Fruit fly (Drosophila melanogaster): Measurements from ENCODE around the gene CG31917.

The CG31917 gene

DNA sequence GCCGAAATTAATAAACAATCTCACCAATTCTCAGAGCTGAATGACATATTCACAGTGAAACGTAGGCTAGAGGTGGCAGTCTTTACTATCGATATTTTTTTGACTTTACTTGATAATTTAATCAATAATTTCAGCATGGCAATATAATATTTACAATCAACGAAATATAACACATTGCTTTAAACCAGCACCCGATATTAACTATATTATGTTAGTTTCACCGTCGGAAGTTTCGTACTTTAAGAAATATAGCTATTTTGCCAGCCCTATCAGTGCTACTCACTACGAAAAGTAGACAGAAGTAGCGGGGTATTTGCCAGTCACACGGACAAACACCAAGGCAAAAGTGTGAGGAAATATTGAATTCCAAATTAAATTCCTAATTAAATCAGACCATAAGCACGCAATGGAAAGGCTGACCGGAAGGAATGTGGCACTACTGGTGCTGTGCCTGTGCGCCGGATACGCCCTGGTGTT lies at the start of gene CG31917, which contains the start of the genes Tfb5 and SelT (continued):
- TF ChIP-seq E2f2 (GFP tag; IDR thresholded peaks at IDR 0.05) (0 out of 2 replicates have a peak, but pooled peaks have one; percentile 11), zfh1 (GFP tag; IDR thresholded peaks at IDR 0.05) (peak; percentile 59; the same call in 1 of the 3 replicates), CG12744 (GFP tag; optimal IDR thresholded peaks at IDR 0.05) (peak; percentile 40), CG10959 (GFP tag; IDR thresholded peaks at IDR 0.05) (no peak), CG10565 (GFP tag; optimal IDR thresholded peaks at IDR 0.05) (no peak), slbo (GFP tag; IDR thresholded peaks at IDR 0.05) (peak; percentile 71), CG17912 (GFP tag; optimal IDR thresholded peaks at IDR 0.05) (no peak), mirr (GFP tag; optimal IDR thresholded peaks at IDR 0.05) (no peak), CG11398 (GFP tag; optimal IDR thresholded peaks at IDR 0.05) (no peak), CG14860 (GFP tag; IDR thresholded peaks at IDR 0.05; ENCODE audit: partially characterized antibody) (0 out of 3 replicates have a peak, but pooled peaks have one; percentile 42), ci (GFP tag; IDR thresholded peaks at IDR 0.05) (no peak), lilli (GFP tag; optimal IDR thresholded peaks at IDR 0.05) (peak; percentile 82), CG13624 (GFP tag; optimal IDR thresholded peaks at IDR 0.05) (peak; percentile 82), CG1603 (tag; optimal IDR thresholded peaks at IDR 0.05) (peak; percentile 75), NK7.1 (GFP tag; optimal IDR thresholded peaks at IDR 0.05) (no peak), Ravus (GFP tag; IDR thresholded peaks at IDR 0.05) (no peak), fd102C (GFP tag; optimal IDR thresholded peaks at IDR 0.05) (no peak), CG18011 (GFP tag; optimal IDR thresholded peaks at IDR 0.05) (no peak), CG3726 (GFP tag; IDR thresholded peaks at IDR 0.05) (no peak), YL-1 (GFP tag; optimal IDR thresholded peaks at IDR 0.05) (peak; percentile 73), br (optimal IDR thresholded peaks at IDR 0.05) (no peak), gem (tag; optimal IDR thresholded peaks at IDR 0.05) (no peak), Gsc (GFP tag; IDR thresholded peaks at IDR 0.05) (no peak), CG3407 (GFP tag; optimal IDR thresholded peaks at IDR 0.05) (no peak), CG9797 (GFP tag; optimal IDR thresholded peaks at IDR 0.05) (peak; percentile 30), CG6272 (GFP tag; IDR thresholded peaks at IDR 0.05) (no peak), tx (GFP tag; optimal IDR thresholded peaks at IDR 0.05) (peak; percentile 47), HLH3B (GFP tag; IDR thresholded peaks at IDR 0.05) (peak; percentile 45; the same call in 1 of the 2 replicates), CG32767 (GFP tag; IDR thresholded peaks at IDR 0.05) (no peak), CG4360 (GFP tag; IDR thresholded peaks at IDR 0.05) (no peak), Sox100B (GFP tag; optimal IDR thresholded peaks at IDR 0.05) (no peak), CG15011 (GFP tag; optimal IDR thresholded peaks at IDR 0.05) (no peak), CG10654 (GFP tag; optimal IDR thresholded peaks at IDR 0.05) (no peak), GATAe (GFP tag; conservative IDR thresholded peaks at IDR 0.05) (no peak), Opbp (GFP tag; IDR thresholded peaks at IDR 0.05; ENCODE audit: partially characterized antibody) (no peak), amos (GFP tag; IDR thresholded peaks at IDR 0.05; ENCODE audit: partially characterized antibody) (peak; percentile 64), CoRest (tag; optimal IDR thresholded peaks at IDR 0.05) (peak; percentile 70), CG17612 (GFP tag; IDR thresholded peaks at IDR 0.05) (no peak), Bgb (GFP tag; IDR thresholded peaks at IDR 0.05; ENCODE audit: partially characterized antibody) (peak; percentile 75), CG6175 (GFP tag; IDR thresholded peaks at IDR 0.05) (no peak), CG18764 (GFP tag; optimal IDR thresholded peaks at IDR 0.05) (no peak), HLH54F (GFP tag; optimal IDR thresholded peaks at IDR 0.05) (peak; percentile 59), CG6765 (GFP tag; optimal IDR thresholded peaks at IDR 0.05) (no peak), CG7357 (GFP tag; IDR thresholded peaks at IDR 0.05) (no peak), Xbp1 (GFP tag; optimal IDR thresholded peaks at IDR 0.05) (peak; percentile 65), ase (GFP tag; IDR thresholded peaks at IDR 0.05) (no peak), sim (GFP tag; IDR thresholded peaks at IDR 0.05) (no peak), CG11093 (GFP tag; IDR thresholded peaks at IDR 0.05) (no peak), CG7745 (tag; optimal IDR thresholded peaks at IDR 0.05) (no peak), Mes4 (GFP tag; optimal IDR thresholded peaks at IDR 0.05) (no peak), Doc2 (GFP tag; IDR thresholded peaks at IDR 0.05) (no peak), CG18476 (GFP tag; optimal IDR thresholded peaks at IDR 0.05) (peak; percentile 17)

All from whole organism, embryonic.